Fruit fly (Drosophila melanogaster) Kc167 (cell line): Measurements from ENCODE around the gene CG7857.

Experiments
- Myc ChIP-seq: fragments of >200 bp; optimal IDR thresholded peaks from 2 replicates; lab custom pipeline; 2017; ENCODE audit warnings: missing external identifiers
- Sin3A ChIP-seq: fragments of >200 bp; optimal IDR thresholded peaks from 2 replicates; lab custom pipeline; 2018; ENCODE audit warnings: missing external identifiers
- h ChIP-seq: fragments of >200 bp; optimal IDR thresholded peaks from 3 replicates; lab custom pipeline; 2018; ENCODE audit warnings: missing external identifiers
- psq ChIP-seq: fragments of >200 bp; optimal IDR thresholded peaks from 2 replicates; lab custom pipeline; 2017; ENCODE audit warnings: missing external identifiers

DNA sequence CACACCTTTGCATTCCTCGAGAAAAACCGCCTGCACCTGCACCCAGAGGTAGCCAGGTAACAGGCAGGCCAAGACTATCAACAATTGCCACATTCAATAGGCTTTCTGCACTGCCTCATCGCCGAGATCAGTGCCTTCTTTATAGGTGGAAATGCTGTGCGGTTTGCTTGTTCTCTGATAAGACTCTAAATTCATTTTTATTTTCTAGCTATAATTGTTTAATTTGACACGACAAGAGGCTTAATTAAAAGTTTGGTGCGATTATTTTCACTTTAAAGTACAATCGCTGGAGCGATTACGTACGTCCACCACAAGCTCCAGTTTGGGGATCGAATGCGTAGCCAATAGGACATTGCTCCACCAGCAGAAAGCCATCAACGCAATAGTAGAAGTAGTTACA is 22.7 kb upstream of the CG7857 start, which contains the start of gene CG42729:
- TF ChIP-seq Sin3A (lab: Kevin White, UChicago) (no peak), psq (lab: Kevin White, UChicago) (no peak), h (lab: Kevin White, UChicago) (no peak), Myc (lab: Kevin White, UChicago) (no peak)
